Worm (Caenorhabditis elegans): Measurements from ENCODE around the gene Y6G8.14.

Y6G8.14 gene

DNA sequence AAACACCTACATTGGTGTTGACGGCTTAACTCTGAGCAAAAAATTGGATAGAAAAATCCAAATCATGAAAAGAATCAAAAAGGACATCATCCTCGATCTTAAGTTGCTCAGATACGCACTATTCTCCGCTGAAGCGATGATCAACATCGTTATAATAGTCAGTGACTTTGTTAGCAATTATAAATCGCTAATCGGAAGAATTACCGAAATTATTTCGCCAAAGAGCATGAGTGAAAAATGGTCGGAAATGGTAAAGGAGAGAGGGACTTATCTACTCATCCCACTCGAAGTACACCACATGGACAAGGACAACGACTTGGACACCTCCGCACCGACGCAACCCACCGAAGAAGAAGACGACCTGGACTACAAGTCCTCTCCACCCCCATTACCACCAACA lies 34.1 kb downstream of the Y6G8.14 start (continued):
- TF ChIP-seq F52B5.7 (tag; optimal IDR thresholded peaks at IDR 0.05), result no peak
- no peak for TF ChIP-seq ztf-6 (GFP tag; IDR thresholded peaks at IDR 0.05)
- TF ChIP-seq C17E4.6 (GFP tag; IDR thresholded peaks at IDR 0.05), result no peak
- no peak for TF ChIP-seq rpc-1 (optimal IDR thresholded peaks at IDR 0.05)
- TF ChIP-seq rpc-1 (tag; optimal IDR thresholded peaks at IDR 0.05), result no peak

DNA sequence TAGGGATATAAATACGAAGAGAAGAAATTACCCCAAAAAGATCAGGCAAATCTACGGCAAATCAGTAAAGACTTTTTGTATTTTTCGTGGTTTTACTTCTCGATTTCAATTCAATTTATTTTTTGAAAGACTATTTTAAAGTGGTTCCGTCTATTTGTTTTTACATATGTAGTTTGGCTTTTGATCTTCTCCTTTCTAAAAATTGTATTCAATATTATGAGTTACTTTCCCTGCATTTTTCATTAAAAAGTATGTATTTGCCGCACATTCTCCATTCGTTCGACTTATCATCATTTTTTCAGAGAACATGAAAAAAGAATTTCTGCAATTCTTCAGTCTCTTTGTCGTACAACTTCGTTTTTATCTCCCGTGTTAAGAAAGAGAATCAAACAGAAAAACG lies 47.3 kb downstream of the Y6G8.14 start, which contains the start of gene C38D9.2:
Gene C38D9.2 (plus strand): TSS at position 301 of the 400 bp plus-strand sequence.
- no peak for TF ChIP-seq lin-35 (GFP tag; optimal IDR thresholded peaks at IDR 0.05)
- TF ChIP-seq pbrm-1 (GFP tag; IDR thresholded peaks at IDR 0.05), result no peak
- no peak for TF ChIP-seq die-1 (tag; optimal IDR thresholded peaks at IDR 0.05)
- TF ChIP-seq Y56A3A.18 (GFP tag; IDR thresholded peaks at IDR 0.05), result no peak
- TF ChIP-seq gei-17 (GFP tag; optimal IDR thresholded peaks at IDR 0.05), result no peak
- TF ChIP-seq F39B2.1 (GFP tag; IDR thresholded peaks at IDR 0.05), result no peak
- no peak for TF ChIP-seq ccch-3 (GFP tag; optimal IDR thresholded peaks at IDR 0.05)
- TF ChIP-seq ceh-79 (tag; optimal IDR thresholded peaks at IDR 0.05), result no peak
- no peak for TF ChIP-seq nhr-27 (tag; optimal IDR thresholded peaks at IDR 0.05)
- TF ChIP-seq pha-4 (tag; optimal IDR thresholded peaks at IDR 0.05), result no peak
- TF ChIP-seq somi-1 (GFP tag; optimal IDR thresholded peaks at IDR 0.05), result no peak
- no peak for TF ChIP-seq K11D2.4 (GFP tag; IDR thresholded peaks at IDR 0.05)
- no peak for TF ChIP-seq aptf-2 (GFP tag; conservative IDR thresholded peaks at IDR 0.05)

DNA sequence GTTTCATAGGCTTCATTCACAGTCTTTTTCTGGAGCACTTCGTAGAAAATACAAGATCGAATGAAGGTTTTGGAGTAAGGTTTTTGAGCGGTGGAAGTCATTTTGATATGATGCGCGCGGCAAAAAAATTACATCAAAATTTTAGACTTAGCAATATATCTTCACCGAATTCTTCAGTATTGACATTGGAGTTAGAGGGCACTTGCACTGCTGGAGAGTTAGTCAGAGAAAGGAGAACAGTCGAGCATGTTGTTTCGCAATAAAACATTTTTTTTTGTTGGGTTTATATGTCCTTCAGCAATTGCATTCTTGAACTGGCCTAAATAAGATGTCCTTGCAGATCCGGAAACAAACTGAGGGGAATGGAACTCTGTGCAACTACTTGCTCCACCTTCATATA lies 48.2 kb downstream of the Y6G8.14 start, which contains the start of gene fbxa-171:
Gene fbxa-171 (minus strand): TSS at position 101 of the 400 bp plus-strand sequence.
- TF ChIP-seq cebp-2 (GFP tag; IDR thresholded peaks at IDR 0.05) (no peak), zim-3 (tag; optimal IDR thresholded peaks at IDR 0.05) (no peak), somi-1 (GFP tag; optimal IDR thresholded peaks at IDR 0.05) (no peak), madf-8 (GFP tag; conservative IDR thresholded peaks at IDR 0.05) (no peak), Y95B8A.8 (GFP tag; IDR thresholded peaks at IDR 0.05) (no peak), egl-18 (GFP tag; IDR thresholded peaks at IDR 0.05) (no peak), F39B2.1 (GFP tag; IDR thresholded peaks at IDR 0.05) (no peak), C17E4.6 (GFP tag; IDR thresholded peaks at IDR 0.05) (no peak), F57A8.1 (GFP tag; optimal IDR thresholded peaks at IDR 0.05) (no peak), ztf-22 (GFP tag; optimal IDR thresholded peaks at IDR 0.05) (no peak), F49E8.2 (tag; optimal IDR thresholded peaks at IDR 0.05; ENCODE audit: insufficient read depth) (no peak), B0261.1 (tag; optimal IDR thresholded peaks at IDR 0.05) (no peak), T07F8.4 (tag; optimal IDR thresholded peaks at IDR 0.05) (no peak), tbx-9 (tag; optimal IDR thresholded peaks at IDR 0.05; ENCODE audit: borderline replicate concordance) (no peak), K11D2.4 (GFP tag; IDR thresholded peaks at IDR 0.05) (no peak)
